Fruit fly (Drosophila melanogaster) whole organism, prepupa: ENCODE data around the gene CG13970.

ENCODE experiments used
- Blimp-1 ChIP-seq: fragments of 200-800 bp; sonication (Bioruptor generic); optimal IDR thresholded peaks from 3 replicates; lab custom pipeline; 2017; ENCODE audit warnings: missing biosample characterization, missing genetic modification characterization, mild to moderate bottlenecking, moderate library complexity, missing genetic modification reagents
- CG10631 ChIP-seq: fragments of 200-800 bp; sonication (Bioruptor generic); optimal IDR thresholded peaks from 2 replicates; lab custom pipeline; 2016; ENCODE audit warnings: missing biosample characterization, missing genetic modification characterization
- CG10669 ChIP-seq: fragments of 200-800 bp; sonication (Bioruptor generic); optimal IDR thresholded peaks from 3 replicates; lab custom pipeline; 2018; ENCODE audit warnings: missing biosample characterization, mild to moderate bottlenecking, missing genetic modification characterization, moderate library complexity
- CG11294 ChIP-seq: fragments of 200-800 bp; sonication (Bioruptor generic); IDR thresholded peaks from 2 replicates; pipeline ENCODE4 v1.3.6; 2022; ENCODE audit warnings: missing biosample characterization, missing genetic modification characterization
- CG11762 ChIP-seq: fragments of 200-800 bp; sonication (Bioruptor generic); optimal IDR thresholded peaks from 3 replicates; lab custom pipeline; 2016; ENCODE audit warnings: missing biosample characterization, missing genetic modification characterization; ENCODE audit not compliant: insufficient read depth
- CG11902 ChIP-seq: fragments of 200-800 bp; sonication (Bioruptor generic); optimal IDR thresholded peaks from 3 replicates; lab custom pipeline; 2016; ENCODE audit warnings: missing biosample characterization, missing genetic modification characterization
- CG15336 ChIP-seq: fragments of 200-800 bp; sonication (Bioruptor generic); IDR thresholded peaks from 2 replicates; pipeline ENCODE4 v1.3.6; 2022; ENCODE audit warnings: missing biosample characterization, missing genetic modification characterization
- CG1621 ChIP-seq: fragments of 200-800 bp; sonication (Bioruptor generic); optimal IDR thresholded peaks from 3 replicates; lab custom pipeline; 2018; ENCODE audit warnings: missing biosample characterization, mild to moderate bottlenecking, missing genetic modification characterization
- CG16779 ChIP-seq: fragments of 200-800 bp; sonication (Bioruptor generic); optimal IDR thresholded peaks from 3 replicates; lab custom pipeline; 2017; ENCODE audit warnings: missing biosample characterization, mild to moderate bottlenecking, missing genetic modification characterization
- CG3032 ChIP-seq: fragments of 200-800 bp; optimal IDR thresholded peaks from 2 replicates; lab custom pipeline; 2019; ENCODE audit warnings: missing biosample characterization, mild to moderate bottlenecking, missing genetic modification characterization, moderate library complexity
- CG31627 ChIP-seq: fragments of 200-800 bp; sonication (Bioruptor generic); optimal IDR thresholded peaks from 3 replicates; lab custom pipeline; 2016; ENCODE audit warnings: missing biosample characterization, missing genetic modification characterization
- CG32006 ChIP-seq: fragments of 200-800 bp; sonication (Bioruptor generic); optimal IDR thresholded peaks from 3 replicates; lab custom pipeline; 2017; ENCODE audit warnings: missing biosample characterization, mild to moderate bottlenecking, missing genetic modification characterization
- CG34406 ChIP-seq: fragments of 200-800 bp; sonication (Bioruptor generic); optimal IDR thresholded peaks from 3 replicates; lab custom pipeline; 2016; ENCODE audit warnings: missing biosample characterization, missing genetic modification characterization
- CG3919 ChIP-seq: fragments of 200-800 bp; sonication (Bioruptor generic); optimal IDR thresholded peaks from 3 replicates; lab custom pipeline; 2016; ENCODE audit warnings: missing biosample characterization, missing genetic modification characterization
- CG4318 ChIP-seq: fragments of 200-800 bp; sonication (Bioruptor generic); optimal IDR thresholded peaks from 3 replicates; lab custom pipeline; 2017; ENCODE audit warnings: missing biosample characterization, mild to moderate bottlenecking, missing genetic modification characterization
- CG6163 ChIP-seq: fragments of 200-800 bp; sonication (Bioruptor generic); IDR thresholded peaks from 3 replicates; pipeline ENCODE4 v1.3.6; 2022; ENCODE audit warnings: missing biosample characterization, missing genetic modification characterization
- CG6276 ChIP-seq: fragments of 200-800 bp; sonication (Bioruptor generic); optimal IDR thresholded peaks from 2 replicates; lab custom pipeline; 2017; ENCODE audit warnings: missing biosample characterization, mild to moderate bottlenecking, missing genetic modification characterization
- CG6792 ChIP-seq: fragments of 200-800 bp; sonication (Bioruptor generic); optimal IDR thresholded peaks from 3 replicates; lab custom pipeline; 2016; ENCODE audit warnings: missing biosample characterization, missing genetic modification characterization
- CG6854 ChIP-seq: fragments of 200-800 bp; sonication (Bioruptor generic); optimal IDR thresholded peaks from 2 replicates; lab custom pipeline; 2017; ENCODE audit warnings: missing biosample characterization, mild to moderate bottlenecking, missing genetic modification characterization
- CG7368 ChIP-seq: fragments of 200-800 bp; sonication (Bioruptor generic); optimal IDR thresholded peaks from 3 replicates; lab custom pipeline; 2016; ENCODE audit warnings: missing biosample characterization, missing genetic modification characterization
- CG8119 ChIP-seq: fragments of 200-800 bp; sonication (Bioruptor generic); IDR thresholded peaks from 3 replicates; pipeline ENCODE4 v1.3.6; 2022; ENCODE audit warnings: missing biosample characterization, missing genetic modification characterization
- CG8319 ChIP-seq: fragments of 200-800 bp; sonication (Bioruptor generic); optimal IDR thresholded peaks from 3 replicates; lab custom pipeline; 2016; ENCODE audit warnings: missing biosample characterization, missing genetic modification characterization
- CG8632 ChIP-seq: fragments of 200-800 bp; sonication (Bioruptor generic); optimal IDR thresholded peaks from 3 replicates; lab custom pipeline; 2016; ENCODE audit warnings: missing biosample characterization, missing genetic modification characterization
- CG9139 ChIP-seq: fragments of 200-800 bp; sonication (Bioruptor generic); optimal IDR thresholded peaks from 3 replicates; lab custom pipeline; 2017; ENCODE audit warnings: missing biosample characterization, mild to moderate bottlenecking, missing genetic modification characterization
- Eip75B ChIP-seq: fragments of 200-800 bp; sonication (Bioruptor generic); optimal IDR thresholded peaks from 3 replicates; lab custom pipeline; 2016; ENCODE audit warnings: missing biosample characterization, missing genetic modification characterization
- Eip78C ChIP-seq: fragments of 200-800 bp; sonication (Bioruptor generic); peaks from one replicate; lab custom pipeline; 2016; ENCODE audit warnings: missing biosample characterization, missing genetic modification characterization
- Ets21C ChIP-seq: fragments of 200-800 bp; sonication (Bioruptor generic); optimal IDR thresholded peaks from 3 replicates; lab custom pipeline; 2016; ENCODE audit warnings: missing biosample characterization, missing genetic modification characterization
- Ets96B ChIP-seq: fragments of 200-800 bp; optimal IDR thresholded peaks from 2 replicates; lab custom pipeline; 2019; ENCODE audit warnings: missing biosample characterization, mild to moderate bottlenecking, missing genetic modification characterization, moderate library complexity
- Gug ChIP-seq: fragments of 200-800 bp; sonication (Bioruptor generic); IDR thresholded peaks from 2 replicates; pipeline ENCODE4 v1.3.6; 2022; ENCODE audit warnings: missing biosample characterization, missing genetic modification characterization
- Hr38 ChIP-seq: sonication (Bioruptor generic); optimal IDR thresholded peaks from 2 replicates; lab custom pipeline; 2016; ENCODE audit warnings: missing biosample characterization, missing genetic modification characterization
- Hr39 ChIP-seq: fragments of 200-800 bp; sonication (Bioruptor generic); optimal IDR thresholded peaks from 2 replicates; lab custom pipeline; 2016; ENCODE audit warnings: missing biosample characterization, missing genetic modification characterization
- Hr4 ChIP-seq: fragments of 200-800 bp; sonication (Bioruptor generic); optimal IDR thresholded peaks from 3 replicates; lab custom pipeline; 2016; ENCODE audit warnings: missing biosample characterization, missing genetic modification characterization
- Lpt ChIP-seq: fragments of 200-800 bp; sonication (Bioruptor generic); optimal IDR thresholded peaks from 3 replicates; lab custom pipeline; 2016; ENCODE audit warnings: missing biosample characterization, missing genetic modification characterization
- OdsH ChIP-seq: fragments of 200-800 bp; sonication (Bioruptor generic); optimal IDR thresholded peaks from 3 replicates; lab custom pipeline; 2016; ENCODE audit warnings: missing biosample characterization, missing genetic modification characterization
- Sox14 ChIP-seq: fragments of 200-800 bp; sonication (Bioruptor generic); optimal IDR thresholded peaks from 3 replicates; lab custom pipeline; 2016; ENCODE audit warnings: missing biosample characterization, missing genetic modification characterization
- Sox15 ChIP-seq: fragments of 200-800 bp; sonication (Bioruptor generic); optimal IDR thresholded peaks from 3 replicates; lab custom pipeline; 2016; ENCODE audit warnings: missing biosample characterization, missing genetic modification characterization
- acj6 ChIP-seq: fragments of 200-800 bp; sonication (Bioruptor generic); optimal IDR thresholded peaks from 3 replicates; lab custom pipeline; 2016; ENCODE audit warnings: missing biosample characterization, missing genetic modification characterization
- cyc ChIP-seq: fragments of 200-800 bp; sonication (Bioruptor generic); optimal IDR thresholded peaks from 3 replicates; lab custom pipeline; 2016; ENCODE audit warnings: missing biosample characterization, missing genetic modification characterization
- dsx ChIP-seq: fragments of 200-800 bp; optimal IDR thresholded peaks from 3 replicates; lab custom pipeline; 2019; ENCODE audit warnings: missing biosample characterization, mild to moderate bottlenecking, missing genetic modification characterization, moderate library complexity; ENCODE audit not compliant: poor library complexity, severe bottlenecking
- eg ChIP-seq: fragments of 200-800 bp; sonication (Bioruptor generic); IDR thresholded peaks from 3 replicates; pipeline ENCODE4 v1.3.6; 2022; ENCODE audit warnings: missing biosample characterization, missing genetic modification characterization
- esn ChIP-seq: fragments of 200-800 bp; sonication (Bioruptor generic); optimal IDR thresholded peaks from 2 replicates; lab custom pipeline; 2016; ENCODE audit warnings: missing biosample characterization, mild to moderate bottlenecking, missing genetic modification characterization, moderate library complexity
- fd59A ChIP-seq: fragments of 200-800 bp; sonication (Bioruptor generic); optimal IDR thresholded peaks from 2 replicates; lab custom pipeline; 2017; ENCODE audit warnings: missing biosample characterization, mild to moderate bottlenecking, missing genetic modification characterization, missing genetic modification reagents
- fd85E ChIP-seq: fragments of 200-800 bp; sonication (Bioruptor generic); optimal IDR thresholded peaks from 3 replicates; lab custom pipeline; 2016; ENCODE audit warnings: missing biosample characterization, missing genetic modification characterization
- fkh ChIP-seq: fragments of 200-800 bp; sonication (Bioruptor generic); optimal IDR thresholded peaks from 3 replicates; lab custom pipeline; 2017; ENCODE audit warnings: missing biosample characterization, mild to moderate bottlenecking, missing genetic modification characterization, moderate library complexity
- lz ChIP-seq: fragments of 200-800 bp; sonication (Bioruptor generic); optimal IDR thresholded peaks from 3 replicates; lab custom pipeline; 2016; ENCODE audit warnings: missing biosample characterization, missing genetic modification characterization
- pdm3 ChIP-seq: fragments of 200-800 bp; sonication (Bioruptor generic); optimal IDR thresholded peaks from 3 replicates; lab custom pipeline; 2016; ENCODE audit warnings: missing biosample characterization, missing genetic modification characterization
- salr ChIP-seq, 2 experiments: fragments of 200-800 bp; sonication (Bioruptor generic); optimal IDR thresholded peaks; 3 replicates each; lab custom pipeline; 2016 to 2018; ENCODE audit warnings: missing biosample characterization in 2 of 2, missing genetic modification characterization in 2 of 2, mild to moderate bottlenecking in 1 of 2
- spab ChIP-seq: fragments of 200-800 bp; sonication (Bioruptor generic); optimal IDR thresholded peaks from 2 replicates; lab custom pipeline; 2017; ENCODE audit warnings: missing biosample characterization, mild to moderate bottlenecking, missing genetic modification characterization, missing genetic modification reagents
- ss ChIP-seq, 2 experiments: fragments of 200-800 bp; sonication (Bioruptor generic); optimal IDR thresholded peaks; 2 replicates in 1 of 2; 3 replicates in 1 of 2; lab custom pipeline; 2017 to 2018; ENCODE audit warnings: mild to moderate bottlenecking in 2 of 2, missing biosample characterization in 2 of 2, missing genetic modification characterization in 2 of 2, moderate library complexity in 1 of 2
- svp ChIP-seq: fragments of 200-800 bp; sonication (Bioruptor generic); peaks from one replicate; lab custom pipeline; 2016; ENCODE audit warnings: missing biosample characterization, missing genetic modification characterization
- topi ChIP-seq: fragments of 200-800 bp; sonication (Bioruptor generic); optimal IDR thresholded peaks from 3 replicates; lab custom pipeline; 2016; ENCODE audit warnings: missing biosample characterization, missing genetic modification characterization
- vri ChIP-seq: fragments of 200-800 bp; sonication (Bioruptor generic); optimal IDR thresholded peaks from 3 replicates; lab custom pipeline; 2016; ENCODE audit warnings: missing biosample characterization, mild to moderate bottlenecking, missing genetic modification characterization

The CG13970 gene

DNA sequence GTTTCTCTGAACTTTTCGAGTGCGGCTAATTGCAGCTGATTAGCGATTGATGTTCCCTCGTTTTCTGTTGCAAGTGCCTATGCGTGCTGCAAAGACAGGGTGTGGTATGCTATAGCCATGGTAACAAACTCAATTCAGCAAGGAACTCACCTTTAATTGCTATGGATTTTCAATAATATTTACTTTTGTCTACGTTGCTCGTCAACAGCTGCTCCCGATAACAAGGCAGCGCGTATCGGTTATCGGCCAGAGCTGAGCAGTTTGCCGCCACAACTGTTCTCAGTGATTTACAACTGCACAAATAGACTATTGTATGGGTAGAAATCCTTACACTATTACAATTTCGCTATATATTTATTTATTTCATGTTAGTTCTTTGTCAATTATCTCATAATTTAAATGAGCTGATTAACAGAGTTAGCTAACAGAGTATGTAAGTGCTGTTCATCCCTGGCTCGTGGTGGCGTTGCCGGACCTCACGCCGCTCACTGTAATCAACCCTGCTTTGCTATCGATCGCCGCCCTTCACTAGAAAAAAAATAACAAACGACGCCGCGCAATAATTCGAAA is 28.6 kb downstream of the CG13970 start, which contains the start of the genes pr and neb:
pr (minus strand) TSS at position 225 of the 570 bp plus-strand sequence.
neb (plus strand) TSS at position 524 of the 570 bp plus-strand sequence.
- TF ChIP-seq Ets21C (GFP tag; lab: Kevin White, UChicago) (peak; percentile 26), fd85E (GFP tag; lab: Kevin White, UChicago) (no peak), spab (GFP tag; lab: Kevin White, UChicago) (no peak), CG6163 (GFP tag; lab: Robert Waterston, UW) (peak; percentile 73), Hr4 (GFP tag; lab: Kevin White, UChicago) (peak; percentile 67), Sox14 (peak; percentile 58), fd59A (GFP tag; lab: Kevin White, UChicago) (no peak), CG8632 (GFP tag; lab: Kevin White, UChicago) (no peak), cyc (peak; percentile 65), CG8319 (GFP tag; lab: Kevin White, UChicago) (no peak), CG3032 (tag; lab: Kevin White, UChicago) (peak; percentile 25), esn (GFP tag; lab: Kevin White, UChicago) (peak; percentile 62), OdsH (GFP tag; lab: Kevin White, UChicago) (peak; percentile 25), vri (GFP tag; lab: Kevin White, UChicago) (peak; percentile 53), CG34406 (GFP tag; lab: Kevin White, UChicago) (peak; percentile 52), CG3919 (GFP tag; lab: Kevin White, UChicago) (peak; percentile 77), CG8119 (peak; percentile 56; the same call in 1 of the 3 replicates), ss (GFP tag; optimal IDR thresholded peaks at IDR 0.05; lab: Kevin White, UChicago) (peak in 1 of 2 experiments; percentile 45), CG4318 (GFP tag; lab: Kevin White, UChicago) (no peak), CG11762 (GFP tag; lab: Kevin White, UChicago) (no peak), CG1621 (tag; lab: Kevin White, UChicago) (peak; percentile 12), Lpt (GFP tag; lab: Kevin White, UChicago) (no peak), CG32006 (GFP tag; lab: Kevin White, UChicago) (peak; percentile 57), pdm3 (peak; percentile 67), Ets96B (peak; percentile 65), CG10669 (GFP tag; lab: Kevin White, UChicago) (no peak), Hr38 (GFP tag; lab: Kevin White, UChicago) (no peak), svp (peak; percentile 81), salr (GFP tag; optimal IDR thresholded peaks at IDR 0.05; lab: Kevin White, UChicago) (no peak), Gug (GFP tag; lab: Robert Waterston, UW) (no peak), Eip78C (GFP tag; lab: Kevin White, UChicago) (peak; percentile 82), Hr39 (GFP tag; lab: Kevin White, UChicago) (peak; percentile 42), dsx (GFP tag; lab: Kevin White, UChicago) (peak; percentile 26), lz (peak; percentile 45), CG6792 (GFP tag; lab: Kevin White, UChicago) (peak; percentile 31), CG31627 (GFP tag; lab: Kevin White, UChicago) (peak; percentile 36), Sox15 (GFP tag; lab: Kevin White, UChicago) (no peak), topi (GFP tag; lab: Kevin White, UChicago) (peak; percentile 73), acj6 (GFP tag; lab: Kevin White, UChicago) (peak; percentile 54), CG6854 (GFP tag; lab: Kevin White, UChicago) (no peak), CG9139 (GFP tag; lab: Kevin White, UChicago) (no peak), CG10631 (GFP tag; lab: Kevin White, UChicago) (peak; percentile 43), CG11294 (GFP tag; lab: Robert Waterston, UW) (no peak), CG6276 (no peak), CG15336 (peak; percentile 57), Eip75B (GFP tag; lab: Kevin White, UChicago) (peak; percentile 61), eg (GFP tag; lab: Robert Waterston, UW) (peak; percentile 40; the same call in 1 of the 3 replicates), fkh (GFP tag; lab: Kevin White, UChicago) (peak; percentile 85), Blimp-1 (no peak), CG7368 (GFP tag; lab: Kevin White, UChicago) (no peak), CG11902 (peak; percentile 51), CG16779 (tag; lab: Kevin White, UChicago) (no peak)
